Fruit fly (Drosophila melanogaster) whole organism, embryonic: ENCODE data around the gene scu.

Experiments
- Adf1 ChIP-seq: fragments of 200-800 bp; sonication (Bioruptor generic); IDR thresholded peaks from 2 replicates; pipeline ENCODE4 v1.3.6; 2022; ENCODE audit warnings: missing biosample characterization, missing genetic modification characterization
- Awh ChIP-seq: fragments of 200-800 bp; sonication (Bioruptor generic); IDR thresholded peaks from 2 replicates; pipeline ENCODE4, ENCODE4 v1.3.6; 2022; ENCODE audit warnings: missing biosample characterization, missing genetic modification characterization
- BtbVII ChIP-seq: fragments of 200-800 bp; sonication (Bioruptor generic); optimal IDR thresholded peaks from 3 replicates; lab custom pipeline; 2017; ENCODE audit warnings: missing biosample characterization, mild to moderate bottlenecking, missing genetic modification characterization
- CG10274 ChIP-seq: fragments of 200-800 bp; sonication (Bioruptor generic); optimal IDR thresholded peaks from 3 replicates; lab custom pipeline; 2017; ENCODE audit warnings: missing biosample characterization, mild to moderate bottlenecking, missing genetic modification characterization
- CG10543 ChIP-seq: fragments of 200-800 bp; sonication (Bioruptor generic); optimal IDR thresholded peaks from 3 replicates; lab custom pipeline; 2017; ENCODE audit warnings: missing biosample characterization, mild to moderate bottlenecking, missing genetic modification characterization, moderate library complexity
- CG11398 ChIP-seq: fragments of 200-800 bp; sonication (Bioruptor generic); optimal IDR thresholded peaks from 2 replicates; lab custom pipeline; 2016; ENCODE audit warnings: missing biosample characterization, missing genetic modification characterization
- CG11560 ChIP-seq: fragments of 200-800 bp; sonication (Bioruptor generic); IDR thresholded peaks from 3 replicates; pipeline ENCODE4 v1.3.6; 2022; ENCODE audit warnings: missing biosample characterization, missing genetic modification characterization
- CG12391 ChIP-seq: fragments of 200-800 bp; sonication (Bioruptor generic); optimal IDR thresholded peaks from 3 replicates; lab custom pipeline; 2018; ENCODE audit warnings: missing biosample characterization, mild to moderate bottlenecking, missing genetic modification characterization, moderate library complexity
- CG12942 ChIP-seq: fragments of 200-800 bp; sonication (Bioruptor generic); optimal IDR thresholded peaks from 3 replicates; lab custom pipeline; 2016; ENCODE audit warnings: missing biosample characterization, missing genetic modification characterization
- CG13123 ChIP-seq: fragments of 200-800 bp; sonication (Bioruptor generic); optimal IDR thresholded peaks from 2 replicates; lab custom pipeline; 2016; ENCODE audit warnings: missing biosample characterization, missing genetic modification characterization
- CG14965 ChIP-seq: fragments of 200-800 bp; sonication (Bioruptor generic); optimal IDR thresholded peaks from 2 replicates; lab custom pipeline; 2016; ENCODE audit warnings: missing biosample characterization, missing genetic modification characterization, borderline replicate concordance
- CG15073 ChIP-seq: fragments of 200-800 bp; sonication (Bioruptor generic); optimal IDR thresholded peaks from 2 replicates; lab custom pipeline; 2016; ENCODE audit warnings: missing biosample characterization, missing genetic modification characterization
- CG16815 ChIP-seq: fragments of 200-800 bp; sonication (Bioruptor generic); optimal IDR thresholded peaks from 3 replicates; lab custom pipeline; 2017; ENCODE audit warnings: missing biosample characterization, mild to moderate bottlenecking, missing genetic modification characterization
- CG17612 ChIP-seq: fragments of 200-800 bp; sonication (Bioruptor generic); IDR thresholded peaks from 2 replicates; pipeline ENCODE4 v1.3.6; 2022; ENCODE audit warnings: missing biosample characterization, missing genetic modification characterization
- CG1792 ChIP-seq: fragments of 200-800 bp; sonication (Bioruptor generic); optimal IDR thresholded peaks from 2 replicates; lab custom pipeline; 2016; ENCODE audit warnings: missing biosample characterization, missing genetic modification characterization
- CG18262 ChIP-seq: fragments of 200-800 bp; optimal IDR thresholded peaks from 3 replicates; lab custom pipeline; 2019; ENCODE audit warnings: missing biosample characterization, mild to moderate bottlenecking, missing genetic modification characterization, moderate library complexity
- CG18476 ChIP-seq: fragments of 200-800 bp; sonication (Bioruptor generic); optimal IDR thresholded peaks from 2 replicates; lab custom pipeline; 2016; ENCODE audit warnings: missing biosample characterization, mild to moderate bottlenecking, missing genetic modification characterization
- CG18619 ChIP-seq: fragments of 200-800 bp; sonication (Bioruptor generic); optimal IDR thresholded peaks from 3 replicates; lab custom pipeline; 2017; ENCODE audit warnings: missing biosample characterization, mild to moderate bottlenecking, missing genetic modification characterization
- CG18764 ChIP-seq: fragments of 200-800 bp; sonication (Bioruptor generic); optimal IDR thresholded peaks from 3 replicates; lab custom pipeline; 2016; ENCODE audit warnings: missing biosample characterization, missing genetic modification characterization
- CG2120 ChIP-seq: fragments of 200-800 bp; sonication (Bioruptor generic); optimal IDR thresholded peaks from 3 replicates; lab custom pipeline; 2016; ENCODE audit warnings: missing biosample characterization, missing genetic modification characterization
- CG30020 ChIP-seq: fragments of 200-800 bp; optimal IDR thresholded peaks from 2 replicates; lab custom pipeline; 2019; ENCODE audit warnings: missing biosample characterization, mild to moderate bottlenecking, missing genetic modification characterization, moderate library complexity
- CG30431 ChIP-seq: fragments of 200-800 bp; sonication (Bioruptor generic); optimal IDR thresholded peaks from 2 replicates; lab custom pipeline; 2017; ENCODE audit warnings: missing biosample characterization, missing genetic modification characterization
- CG33213 ChIP-seq: fragments of 200-800 bp; sonication (Bioruptor generic); optimal IDR thresholded peaks from 3 replicates; lab custom pipeline; 2016; ENCODE audit warnings: missing biosample characterization, missing genetic modification characterization
- CG3407 ChIP-seq: fragments of 200-800 bp; sonication (Bioruptor generic); optimal IDR thresholded peaks from 2 replicates; lab custom pipeline; 2018; ENCODE audit warnings: missing biosample characterization, mild to moderate bottlenecking, missing genetic modification characterization
- CG34376 ChIP-seq: fragments of 200-800 bp; sonication (Bioruptor generic); optimal IDR thresholded peaks from 2 replicates; lab custom pipeline; 2018; ENCODE audit warnings: missing biosample characterization, mild to moderate bottlenecking, missing genetic modification characterization
- CG7372 ChIP-seq: fragments of 200-800 bp; sonication (Bioruptor generic); IDR thresholded peaks from 2 replicates; pipeline ENCODE4 v1.3.6; 2022; ENCODE audit warnings: missing biosample characterization, missing genetic modification characterization
- CG7839 ChIP-seq: fragments of 200-800 bp; sonication (Bioruptor generic); optimal IDR thresholded peaks from 3 replicates; lab custom pipeline; 2018; ENCODE audit warnings: missing biosample characterization, mild to moderate bottlenecking, missing genetic modification characterization, moderate library complexity
- CG8089 ChIP-seq: fragments of 200-800 bp; sonication (Bioruptor generic); optimal IDR thresholded peaks from 3 replicates; lab custom pipeline; 2016; ENCODE audit warnings: missing biosample characterization, missing genetic modification characterization
- CG8924 ChIP-seq: fragments of 200-800 bp; optimal IDR thresholded peaks from 3 replicates; lab custom pipeline; 2019; ENCODE audit warnings: missing biosample characterization, mild to moderate bottlenecking, missing genetic modification characterization, moderate library complexity
- CrebB ChIP-seq: fragments of 200-800 bp; sonication (Bioruptor generic); optimal IDR thresholded peaks from 3 replicates; lab custom pipeline; 2018; ENCODE audit warnings: missing biosample characterization, mild to moderate bottlenecking, missing genetic modification characterization
- Deaf1 ChIP-seq: fragments of 200-800 bp; optimal IDR thresholded peaks from 3 replicates; lab custom pipeline; 2019; ENCODE audit warnings: missing biosample characterization, mild to moderate bottlenecking, missing genetic modification characterization, moderate library complexity
- E2f1 ChIP-seq: fragments of 200-800 bp; sonication (Bioruptor generic); IDR thresholded peaks from 2 replicates; pipeline ENCODE4 v1.3.6; 2022; ENCODE audit warnings: missing biosample characterization, missing genetic modification characterization
- HLH3B ChIP-seq: fragments of 200-800 bp; sonication (Bioruptor generic); IDR thresholded peaks from 2 replicates; pipeline ENCODE4 v1.3.6; 2022; ENCODE audit warnings: missing biosample characterization, missing genetic modification characterization
- MESR4 ChIP-seq: fragments of 200-800 bp; sonication (Bioruptor generic); optimal IDR thresholded peaks from 2 replicates; lab custom pipeline; 2018; ENCODE audit warnings: missing biosample characterization, mild to moderate bottlenecking, missing genetic modification characterization, moderate library complexity
- Max ChIP-seq: fragments of 200-800 bp; sonication (Bioruptor generic); optimal IDR thresholded peaks from 2 replicates; lab custom pipeline; 2016; ENCODE audit warnings: missing biosample characterization, mild to moderate bottlenecking, missing genetic modification characterization
- Ptx1 ChIP-seq: fragments of 200-800 bp; sonication (Bioruptor generic); IDR thresholded peaks from 2 replicates; pipeline ENCODE4 v1.3.6; 2022; ENCODE audit warnings: missing biosample characterization, missing genetic modification characterization
- Scr ChIP-seq: fragments of 200-800 bp; sonication (Bioruptor generic); IDR thresholded peaks from 2 replicates; pipeline ENCODE4 v1.3.6; 2022; ENCODE audit warnings: missing biosample characterization, missing genetic modification characterization; ENCODE audit not compliant: partially characterized antibody
- Side ChIP-seq: fragments of 200-800 bp; sonication (Bioruptor generic); optimal IDR thresholded peaks from 2 replicates; lab custom pipeline; 2016; ENCODE audit warnings: missing biosample characterization, missing genetic modification characterization
- Six4 ChIP-seq: fragments of 200-800 bp; sonication (Bioruptor generic); optimal IDR thresholded peaks from 2 replicates; lab custom pipeline; 2016; ENCODE audit warnings: missing biosample characterization, missing genetic modification characterization
- Sox100B ChIP-seq: fragments of 200-800 bp; sonication (Bioruptor generic); optimal IDR thresholded peaks from 3 replicates; lab custom pipeline; 2018; ENCODE audit warnings: missing biosample characterization, mild to moderate bottlenecking, missing genetic modification characterization
- corto ChIP-seq: fragments of 200-800 bp; sonication (Bioruptor generic); optimal IDR thresholded peaks from 2 replicates; lab custom pipeline; 2016; ENCODE audit warnings: missing biosample characterization, mild to moderate bottlenecking, missing genetic modification characterization, moderate library complexity
- eyg ChIP-seq: fragments of 200-800 bp; sonication (Bioruptor generic); optimal IDR thresholded peaks from 3 replicates; lab custom pipeline; 2016; ENCODE audit warnings: missing biosample characterization, missing genetic modification characterization
- gfzf ChIP-seq: fragments of 200-800 bp; sonication (Bioruptor generic); optimal IDR thresholded peaks from 2 replicates; lab custom pipeline; 2016; ENCODE audit warnings: missing biosample characterization, mild to moderate bottlenecking, missing genetic modification characterization, moderate library complexity
- grau ChIP-seq: fragments of 200-800 bp; optimal IDR thresholded peaks from 3 replicates; lab custom pipeline; 2019; ENCODE audit warnings: missing biosample characterization, mild to moderate bottlenecking, missing genetic modification characterization, moderate library complexity
- hbn ChIP-seq: fragments of 200-800 bp; sonication (Bioruptor generic); IDR thresholded peaks from 2 replicates; pipeline ENCODE4 v1.3.6; 2022; ENCODE audit warnings: missing biosample characterization, missing genetic modification characterization; ENCODE audit not compliant: partially characterized antibody
- lbe ChIP-seq: fragments of 200-800 bp; sonication (Bioruptor generic); optimal IDR thresholded peaks from 2 replicates; lab custom pipeline; 2016; ENCODE audit warnings: missing biosample characterization, mild to moderate bottlenecking, missing genetic modification characterization
- nmo ChIP-seq: fragments of 200-800 bp; sonication (Bioruptor generic); optimal IDR thresholded peaks from 2 replicates; lab custom pipeline; 2018; ENCODE audit warnings: missing biosample characterization, mild to moderate bottlenecking, missing genetic modification characterization, moderate library complexity
- nom ChIP-seq: fragments of 200-800 bp; sonication (Bioruptor generic); optimal IDR thresholded peaks from 2 replicates; lab custom pipeline; 2017; ENCODE audit warnings: missing biosample characterization, missing genetic modification characterization, mild to moderate bottlenecking, moderate library complexity, missing genetic modification reagents
- sqz ChIP-seq: fragments of 200-800 bp; sonication (Bioruptor generic); optimal IDR thresholded peaks from 3 replicates; lab custom pipeline; 2018; ENCODE audit warnings: missing biosample characterization, mild to moderate bottlenecking, missing genetic modification characterization
- tll ChIP-seq, 2 experiments: fragments of 200-800 bp in 1 of 2; fragments of >200 bp in 1 of 2; sonication (Bioruptor generic) in 1 of 2; optimal IDR thresholded peaks; 2 replicates each; lab custom pipeline; 2017 to 2019; ENCODE audit warnings: missing biosample characterization in 2 of 2, missing genetic modification characterization in 2 of 2, mild to moderate bottlenecking in 1 of 2, moderate library complexity in 1 of 2
- zfh1 ChIP-seq: fragments of 200-800 bp; sonication (Bioruptor generic); IDR thresholded peaks from 3 replicates; pipeline ENCODE4 v1.3.6; 2022; ENCODE audit warnings: missing biosample characterization, missing genetic modification characterization
- zfh2 ChIP-seq: fragments of 200-800 bp; sonication (Bioruptor generic); optimal IDR thresholded peaks from 2 replicates; lab custom pipeline; 2016; ENCODE audit warnings: missing biosample characterization, missing genetic modification characterization

The scu gene

DNA sequence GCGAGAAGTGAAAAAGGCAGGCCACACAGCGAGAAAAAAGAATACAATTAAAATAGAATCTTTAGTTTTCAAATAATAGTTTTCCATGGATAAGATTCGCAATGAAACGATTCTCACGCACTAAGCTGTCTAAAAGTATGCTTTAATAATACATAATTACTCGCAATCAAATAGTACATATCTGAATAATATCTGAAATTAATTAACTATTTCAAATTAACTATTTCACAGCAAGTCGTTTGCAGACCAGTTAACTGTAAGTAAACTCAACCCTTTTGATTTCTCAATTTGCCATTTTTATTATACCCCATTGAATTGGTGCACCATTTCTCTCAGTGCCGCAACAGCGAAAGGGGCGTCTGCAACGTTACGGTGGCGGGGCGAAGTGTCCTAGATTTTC, 34.5 kb downstream of the scu start (continued):
- TF ChIP-seq corto (GFP tag; lab: Kevin White, UChicago) = no peak
- no peak for TF ChIP-seq CG8089 (GFP tag; lab: Kevin White, UChicago)
- no peak for TF ChIP-seq CG18476 (GFP tag; lab: Kevin White, UChicago)
- TF ChIP-seq CG34376 (GFP tag; lab: Kevin White, UChicago) = peak; percentile 56
- TF ChIP-seq BtbVII = peak; percentile 56
- no peak for TF ChIP-seq Six4 (GFP tag; lab: Kevin White, UChicago)
- peak; percentile 51 for TF ChIP-seq CG2120 (GFP tag; lab: Kevin White, UChicago)
- TF ChIP-seq zfh2 (GFP tag; lab: Kevin White, UChicago) = peak; percentile 7
- TF ChIP-seq CG7839 (tag; lab: Kevin White, UChicago) = peak; percentile 55
- no peak for TF ChIP-seq CG1792 (GFP tag; lab: Kevin White, UChicago)
- no peak for TF ChIP-seq CG14965
- peak; percentile 33 for TF ChIP-seq CG12391 (tag; lab: Kevin White, UChicago)
- TF ChIP-seq CG12942 (GFP tag; lab: Kevin White, UChicago) = no peak
- no peak for TF ChIP-seq Side (GFP tag; lab: Kevin White, UChicago)
- peak; percentile 51 for TF ChIP-seq nmo
- no peak for TF ChIP-seq zfh1
- no peak for TF ChIP-seq CG13123 (GFP tag; lab: Kevin White, UChicago)
- no peak for TF ChIP-seq MESR4 (GFP tag; lab: Kevin White, UChicago)
- no peak for TF ChIP-seq hbn (GFP tag; lab: Robert Waterston, UW)
- TF ChIP-seq CG30020 (tag; lab: Kevin White, UChicago) = no peak
- TF ChIP-seq grau (tag; lab: Kevin White, UChicago) = peak; percentile 46
- no peak for TF ChIP-seq E2f1 (GFP tag; lab: Robert Waterston, UW)
- no peak for TF ChIP-seq CG16815 (GFP tag; lab: Kevin White, UChicago)
- TF ChIP-seq Deaf1 (tag; lab: Kevin White, UChicago) = peak; percentile 49
- no peak for TF ChIP-seq CG15073 (GFP tag; lab: Kevin White, UChicago)
- TF ChIP-seq Awh (GFP tag; lab: Robert Waterston, UW) = no peak
- TF ChIP-seq CG18262 = no peak
- TF ChIP-seq sqz (GFP tag; lab: Kevin White, UChicago) = no peak
- no peak for TF ChIP-seq nom (GFP tag; lab: Kevin White, UChicago)
- 0 out of 2 replicates have a peak, but pooled peaks have one; percentile 18 for TF ChIP-seq Ptx1 (GFP tag; lab: Robert Waterston, UW)
- no peak for TF ChIP-seq CG7372 (GFP tag; lab: Robert Waterston, UW)
- TF ChIP-seq CG3407 (GFP tag; lab: Kevin White, UChicago) = no peak
- TF ChIP-seq CG10274 (GFP tag; lab: Kevin White, UChicago) = no peak
- TF ChIP-seq CrebB (tag; lab: Kevin White, UChicago) = no peak
- no peak for TF ChIP-seq Scr
- TF ChIP-seq CG11398 (GFP tag; lab: Kevin White, UChicago) = no peak
- TF ChIP-seq CG11560 (tag; lab: Robert Waterston, UW) = no peak
- no peak for TF ChIP-seq CG30431
- TF ChIP-seq HLH3B (GFP tag; lab: Robert Waterston, UW) = no peak
- TF ChIP-seq eyg (GFP tag; lab: Kevin White, UChicago) = no peak
- no peak for TF ChIP-seq gfzf (GFP tag; lab: Kevin White, UChicago)
- no peak for TF ChIP-seq CG18764 (GFP tag; lab: Kevin White, UChicago)
- no peak for TF ChIP-seq CG8924 (tag; lab: Kevin White, UChicago)
- peak; percentile 38 for TF ChIP-seq CG10543 (GFP tag; lab: Kevin White, UChicago)
- TF ChIP-seq tll (GFP tag; optimal IDR thresholded peaks at IDR 0.05; lab: Kevin White, UChicago) = no peak
- TF ChIP-seq CG33213 (GFP tag; lab: Kevin White, UChicago) = no peak
- no peak for TF ChIP-seq Sox100B (GFP tag; lab: Kevin White, UChicago)
- no peak for TF ChIP-seq CG17612 (GFP tag; lab: Robert Waterston, UW)
- no peak for TF ChIP-seq CG18619 (GFP tag; lab: Kevin White, UChicago)
- no peak for TF ChIP-seq Adf1 (GFP tag; lab: Robert Waterston, UW)
- no peak for TF ChIP-seq lbe
- TF ChIP-seq Max (GFP tag; lab: Kevin White, UChicago) = peak; percentile 4
